Worm (Caenorhabditis elegans): ENCODE measurements around the gene gldi-2.

gldi-2 gene

ce11 chrII:6833781-6834339 is 50.6 kb downstream of the gldi-2 start:
- TF ChIP-seq daf-12 (tag; optimal IDR thresholded peaks at IDR 0.05) (no peak), elt-2 (tag; optimal IDR thresholded peaks at IDR 0.05) (peak; percentile 69), ceh-16 (tag; optimal IDR thresholded peaks at IDR 0.05) (no peak), jun-1 (tag; optimal IDR thresholded peaks at IDR 0.05) (peak; percentile 7), nhr-12 (tag; optimal IDR thresholded peaks at IDR 0.05) (no peak), nhr-25 (tag; optimal IDR thresholded peaks at IDR 0.05) (peak; percentile 70), pha-4 (tag; optimal IDR thresholded peaks at IDR 0.05) (peak; percentile 70), sea-2 (GFP tag; optimal IDR thresholded peaks at IDR 0.05) (no peak), pqm-1 (tag; optimal IDR thresholded peaks at IDR 0.05) (peak; percentile 44), nfya-1 (tag; optimal IDR thresholded peaks at IDR 0.05; ENCODE audit: insufficient read depth) (peak; percentile 6), nhr-23 (tag; optimal IDR thresholded peaks at IDR 0.05) (peak; percentile 12)

ce11 chrII:6834582-6835058 is 51.4 kb downstream of the gldi-2 start, which contains the start of gene egl-27:
egl-27 (plus strand) TSS chrII:6835008.
- TF ChIP-seq nhr-11 (tag; optimal IDR thresholded peaks at IDR 0.05) (no peak), ama-1 (optimal IDR thresholded peaks at IDR 0.05) (no peak), nhr-25 (tag; optimal IDR thresholded peaks at IDR 0.05) (no peak), unc-39 (tag; optimal IDR thresholded peaks at IDR 0.05) (no peak), ztf-4 (tag; optimal IDR thresholded peaks at IDR 0.05) (no peak), nhr-12 (tag; optimal IDR thresholded peaks at IDR 0.05) (no peak), unc-62 (GFP tag; optimal IDR thresholded peaks at IDR 0.05) (no peak), lsy-12 (tag; optimal IDR thresholded peaks at IDR 0.05) (no peak), lin-39 (tag; optimal IDR thresholded peaks at IDR 0.05) (peak; percentile 57), nfya-1 (tag; optimal IDR thresholded peaks at IDR 0.05; ENCODE audit: insufficient read depth) (peak; percentile 19), R02D3.7 (tag; optimal IDR thresholded peaks at IDR 0.05) (no peak), elt-2 (tag; optimal IDR thresholded peaks at IDR 0.05) (no peak), elt-1 (tag; optimal IDR thresholded peaks at IDR 0.05) (no peak), skn-1 (tag; optimal IDR thresholded peaks at IDR 0.05) (no peak), nhr-76 (tag; optimal IDR thresholded peaks at IDR 0.05) (no peak)

- TF ChIP-seq nhr-25 (tag; optimal IDR thresholded peaks at IDR 0.05) (peak; percentile 84), nhr-28 (tag; optimal IDR thresholded peaks at IDR 0.05) (no peak), pqm-1 (tag; optimal IDR thresholded peaks at IDR 0.05) (no peak), ama-1 (optimal IDR thresholded peaks at IDR 0.05) (no peak), unc-39 (tag; optimal IDR thresholded peaks at IDR 0.05) (no peak), sea-2 (GFP tag; optimal IDR thresholded peaks at IDR 0.05) (no peak), lin-15B (tag; optimal IDR thresholded peaks at IDR 0.05) (no peak), mml-1 (tag; optimal IDR thresholded peaks at IDR 0.05) (no peak), elt-2 (tag; optimal IDR thresholded peaks at IDR 0.05) (peak; percentile 23), ztf-4 (tag; optimal IDR thresholded peaks at IDR 0.05) (no peak), aly-2 (tag; optimal IDR thresholded peaks at IDR 0.05) (no peak), ceh-28 (tag; optimal IDR thresholded peaks at IDR 0.05) (no peak), lsy-12 (tag; optimal IDR thresholded peaks at IDR 0.05) (no peak), jun-1 (tag; optimal IDR thresholded peaks at IDR 0.05) (no peak), nhr-12 (tag; optimal IDR thresholded peaks at IDR 0.05) (no peak), skn-1 (tag; optimal IDR thresholded peaks at IDR 0.05) (no peak), fos-1 (tag; optimal IDR thresholded peaks at IDR 0.05) (no peak), tbx-2 (tag; optimal IDR thresholded peaks at IDR 0.05) (no peak), egl-5 (tag; optimal IDR thresholded peaks at IDR 0.05) (peak; percentile 85), hmg-11 (tag; optimal IDR thresholded peaks at IDR 0.05) (no peak), daf-12 (tag; optimal IDR thresholded peaks at IDR 0.05) (no peak), egl-27 (tag; optimal IDR thresholded peaks at IDR 0.05) (no peak), nhr-67 (tag; optimal IDR thresholded peaks at IDR 0.05) (no peak), snpc-4 (tag; optimal IDR thresholded peaks at IDR 0.05) (peak; percentile 10), eor-1 (tag; optimal IDR thresholded peaks at IDR 0.05) (no peak), nhr-76 (tag; optimal IDR thresholded peaks at IDR 0.05) (no peak), elt-3 (tag; optimal IDR thresholded peaks at IDR 0.05) (no peak), mdl-1 (tag; optimal IDR thresholded peaks at IDR 0.05) (no peak), nhr-237 (tag; optimal IDR thresholded peaks at IDR 0.05) (no peak), nfya-1 (tag; optimal IDR thresholded peaks at IDR 0.05; ENCODE audit: insufficient read depth) (peak; percentile 37), pha-4 (tag; optimal IDR thresholded peaks at IDR 0.05) (no peak), nhr-23 (tag; optimal IDR thresholded peaks at IDR 0.05) (peak; percentile 78), nhr-43 (tag; optimal IDR thresholded peaks at IDR 0.05; ENCODE audit: poor library complexity, severe bottlenecking) (peak; percentile 39), elt-1 (tag; optimal IDR thresholded peaks at IDR 0.05) (peak; percentile 74), lin-39 (tag; optimal IDR thresholded peaks at IDR 0.05) (peak; percentile 35), nhr-77 (tag; optimal IDR thresholded peaks at IDR 0.05) (no peak), unc-62 (GFP tag; optimal IDR thresholded peaks at IDR 0.05) (peak; percentile 72), fkh-2 (tag; optimal IDR thresholded peaks at IDR 0.05) (no peak), fkh-10 (GFP tag; optimal IDR thresholded peaks at IDR 0.05) (no peak), ztf-11 (tag; optimal IDR thresholded peaks at IDR 0.05) (no peak), ceh-16 (tag; optimal IDR thresholded peaks at IDR 0.05) (no peak), R02D3.7 (tag; optimal IDR thresholded peaks at IDR 0.05) (no peak), zag-1 (tag; optimal IDR thresholded peaks at IDR 0.05) (no peak), nhr-11 (tag; optimal IDR thresholded peaks at IDR 0.05) (no peak), ceh-9 (tag; optimal IDR thresholded peaks at IDR 0.05) (no peak)
These were observed 52.3 kb downstream of the gldi-2 start for ce11 chrII:6835500-6835899.

Data from whole organism, L3 larva.